Worm (Caenorhabditis elegans) whole organism, midembryonic: ENCODE data around the gene F55C10.4.

Experiments used
- T22C8.4 ChIP-seq: fragments of 200-800 bp; sonication (Bioruptor generic); IDR thresholded peaks from 2 replicates; pipeline ENCODE4 v1.3.6; 2022; ENCODE audit warnings: missing genetic modification characterization, missing compliant biosample characterization
- cog-1 ChIP-seq: sonication (generic microtip); optimal IDR thresholded peaks from 2 replicates; lab custom pipeline; 2016; ENCODE audit warnings: missing genetic modification characterization, missing compliant biosample characterization
- flt-1 ChIP-seq: fragments of 200-800 bp; sonication (Bioruptor generic); IDR thresholded peaks from 2 replicates; pipeline ENCODE4 v1.3.6; 2022; ENCODE audit warnings: missing genetic modification characterization, missing compliant biosample characterization
- klf-2 ChIP-seq: fragments of 200-800 bp; sonication (Bioruptor generic); conservative IDR thresholded peaks from 2 replicates; pipeline ENCODE4 v1.3.6; 2022; ENCODE audit warnings: missing genetic modification reagents, missing genetic modification characterization, missing compliant biosample characterization
- ref-1 ChIP-seq: fragments of 200-800 bp; sonication (Bioruptor generic); conservative IDR thresholded peaks from 2 replicates; pipeline ENCODE4 v1.3.6; 2022; ENCODE audit warnings: missing genetic modification reagents, missing genetic modification characterization, missing compliant biosample characterization
- tab-1 ChIP-seq: fragments of 200-800 bp; sonication (Bioruptor generic); IDR thresholded peaks from 2 replicates; pipeline ENCODE4 v1.3.6; 2022; ENCODE audit warnings: missing genetic modification characterization, missing compliant biosample characterization
- ztf-29 ChIP-seq: fragments of 200-800 bp; sonication (Bioruptor generic); IDR thresholded peaks from 2 replicates; pipeline ENCODE4 v1.3.6; 2022; ENCODE audit warnings: missing genetic modification reagents, missing genetic modification characterization, missing compliant biosample characterization

DNA sequence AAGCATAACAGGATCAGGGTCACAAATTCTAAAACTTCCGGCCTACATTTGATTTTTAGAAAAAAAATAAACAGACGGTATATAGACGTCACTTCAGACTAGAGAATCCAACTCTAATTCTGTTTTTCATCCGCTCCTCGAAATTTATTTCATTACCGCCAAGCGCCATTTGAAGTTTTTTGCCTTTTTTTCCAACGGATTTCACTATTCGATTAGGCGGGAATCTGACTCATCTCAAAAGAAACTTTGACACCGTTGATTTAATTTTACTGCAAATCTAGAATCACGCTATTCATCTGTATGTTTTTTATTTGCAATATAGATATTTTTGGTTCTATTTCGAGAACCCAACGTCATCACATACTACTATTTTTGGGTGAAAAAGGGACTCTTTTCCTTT lies 44.3 kb downstream of the F55C10.4 start:
- no peak for TF ChIP-seq tab-1 (GFP tag; lab: Robert Waterston, UW)
- TF ChIP-seq ref-1 = no peak
- TF ChIP-seq flt-1 (GFP tag; lab: Robert Waterston, UW) = no peak
- TF ChIP-seq klf-2 (GFP tag; lab: Robert Waterston, UW) = no peak
- no peak for TF ChIP-seq ztf-29 (GFP tag; lab: Robert Waterston, UW)
- no peak for TF ChIP-seq T22C8.4 (GFP tag; lab: Robert Waterston, UW)
- TF ChIP-seq cog-1 (tag; lab: Kevin White, UChicago) = no peak
